Worm (Caenorhabditis elegans) whole organism, mixed stage, embryonic: ENCODE data around the gene R102.3.

Experiments
- M03D4.4 ChIP-seq: sonication (generic microtip); optimal IDR thresholded peaks from 2 replicates; lab custom pipeline; 2017; ENCODE audit warnings: mild to moderate bottlenecking, missing genetic modification characterization, missing compliant biosample characterization
- bed-3 ChIP-seq: fragments of 200-800 bp; sonication (Bioruptor generic); optimal IDR thresholded peaks from 3 replicates; lab custom pipeline; 2018; ENCODE audit warnings: mild to moderate bottlenecking, missing genetic modification characterization, moderate library complexity, missing compliant biosample characterization
- blmp-1 ChIP-seq: fragments of 150-350 bp; optimal IDR thresholded peaks from 2 replicates; lab custom pipeline; 2014; ENCODE audit warnings: missing biosample characterization, missing genetic modification characterization
- ceh-39 ChIP-seq: fragments of 150-350 bp; optimal IDR thresholded peaks from 2 replicates; lab custom pipeline; 2014; ENCODE audit warnings: missing biosample characterization, missing genetic modification characterization
- ceh-43 ChIP-seq: fragments of 200-800 bp; sonication (Bioruptor generic); optimal IDR thresholded peaks from 2 replicates; lab custom pipeline; 2018; ENCODE audit warnings: mild to moderate bottlenecking, missing genetic modification characterization, moderate library complexity, missing compliant biosample characterization
- ceh-83 ChIP-seq: fragments of 200-800 bp; sonication (Bioruptor generic); optimal IDR thresholded peaks from 2 replicates; lab custom pipeline; 2018; ENCODE audit warnings: mild to moderate bottlenecking, missing genetic modification characterization, missing compliant biosample characterization
- ces-1 ChIP-seq: fragments of 150-350 bp; optimal IDR thresholded peaks from 2 replicates; lab custom pipeline; 2014; ENCODE audit warnings: missing biosample characterization, missing genetic modification reagents, missing genetic modification characterization
- cnd-1 ChIP-seq: fragments of 200-800 bp; sonication (Bioruptor generic); optimal IDR thresholded peaks from 2 replicates; lab custom pipeline; 2018; ENCODE audit warnings: mild to moderate bottlenecking, missing genetic modification characterization, missing compliant biosample characterization
- drap-1 ChIP-seq: fragments of 200-800 bp; sonication (Bioruptor generic); optimal IDR thresholded peaks from 3 replicates; lab custom pipeline; 2018; ENCODE audit warnings: mild to moderate bottlenecking, missing genetic modification characterization, missing compliant biosample characterization
- elt-1 ChIP-seq: sonication (generic microtip); optimal IDR thresholded peaks from 2 replicates; lab custom pipeline; 2017; ENCODE audit warnings: missing genetic modification characterization, mild to moderate bottlenecking, missing compliant biosample characterization, antibody characterized with exemption, moderate library complexity, borderline replicate concordance; ENCODE audit not compliant: insufficient read depth
- elt-3 ChIP-seq: fragments of 150-350 bp; optimal IDR thresholded peaks from 2 replicates; lab custom pipeline; 2014; ENCODE audit warnings: missing biosample characterization, missing genetic modification characterization
- flh-1 ChIP-seq: fragments of 200-800 bp; sonication (Bioruptor generic); optimal IDR thresholded peaks from 2 replicates; lab custom pipeline; 2018; ENCODE audit warnings: mild to moderate bottlenecking, missing genetic modification characterization, moderate library complexity, missing compliant biosample characterization
- ham-2 ChIP-seq: fragments of 200-800 bp; sonication (Bioruptor generic); optimal IDR thresholded peaks from 2 replicates; lab custom pipeline; 2018; ENCODE audit warnings: mild to moderate bottlenecking, missing genetic modification characterization, missing compliant biosample characterization
- hlh-1 ChIP-seq: fragments of 150-350 bp; optimal IDR thresholded peaks from 2 replicates; lab custom pipeline; 2014; ENCODE audit warnings: missing biosample characterization, missing genetic modification reagents, missing genetic modification characterization
- lin-13 ChIP-seq: fragments of 150-350 bp; optimal IDR thresholded peaks from 2 replicates; lab custom pipeline; 2014; ENCODE audit warnings: missing biosample characterization, missing genetic modification characterization
- lin-32 ChIP-seq: fragments of 200-800 bp; sonication (Bioruptor generic); optimal IDR thresholded peaks from 2 replicates; lab custom pipeline; 2018; ENCODE audit warnings: mild to moderate bottlenecking, missing genetic modification characterization, missing compliant biosample characterization
- lsy-2 ChIP-seq: fragments of 150-350 bp; optimal IDR thresholded peaks from 2 replicates; lab custom pipeline; 2014; ENCODE audit warnings: missing biosample characterization, missing genetic modification characterization
- mab-5 ChIP-seq: fragments of 150-350 bp; optimal IDR thresholded peaks from 2 replicates; lab custom pipeline; 2014; ENCODE audit warnings: missing biosample characterization, missing genetic modification characterization
- mep-1 ChIP-seq: fragments of 150-350 bp; optimal IDR thresholded peaks from 2 replicates; lab custom pipeline; 2017; ENCODE audit warnings: missing biosample characterization, missing genetic modification reagents, missing genetic modification characterization, inconsistent platforms
- mls-2 ChIP-seq: sonication (generic microtip); optimal IDR thresholded peaks from 2 replicates; lab custom pipeline; 2016; ENCODE audit warnings: mild to moderate bottlenecking, missing genetic modification characterization, moderate library complexity, missing compliant biosample characterization
- nhr-12 ChIP-seq: fragments of 150-350 bp; optimal IDR thresholded peaks from 2 replicates; lab custom pipeline; 2014; ENCODE audit warnings: missing biosample characterization, missing genetic modification characterization
- nhr-2 ChIP-seq: fragments of 150-350 bp; optimal IDR thresholded peaks from 2 replicates; lab custom pipeline; 2014; ENCODE audit warnings: missing biosample characterization, missing genetic modification characterization
- nhr-237 ChIP-seq: fragments of 150-350 bp; optimal IDR thresholded peaks from 2 replicates; lab custom pipeline; 2014; ENCODE audit warnings: missing biosample characterization, missing genetic modification characterization
- nhr-28 ChIP-seq: fragments of 150-350 bp; optimal IDR thresholded peaks from 2 replicates; lab custom pipeline; 2014; ENCODE audit warnings: missing biosample characterization, missing genetic modification characterization
- nhr-76 ChIP-seq: sonication (generic microtip); optimal IDR thresholded peaks from 2 replicates; lab custom pipeline; 2017; ENCODE audit warnings: missing biosample characterization, missing genetic modification characterization
- pha-4 ChIP-seq: fragments of 150-350 bp; optimal IDR thresholded peaks from 2 replicates; lab custom pipeline; 2018; ENCODE audit warnings: missing biosample characterization, missing genetic modification reagents, missing genetic modification characterization
- sem-2 ChIP-seq: fragments of 200-800 bp; sonication (Bioruptor generic); optimal IDR thresholded peaks from 2 replicates; lab custom pipeline; 2018; ENCODE audit warnings: mild to moderate bottlenecking, missing genetic modification characterization, missing compliant biosample characterization
- snpc-4 ChIP-seq: fragments of 150-350 bp; optimal IDR thresholded peaks from 2 replicates; lab custom pipeline; 2014; ENCODE audit warnings: missing biosample characterization, missing genetic modification characterization
- sptf-1 ChIP-seq: sonication (generic microtip); optimal IDR thresholded peaks from 2 replicates; lab custom pipeline; 2017; ENCODE audit warnings: mild to moderate bottlenecking, missing genetic modification characterization, moderate library complexity, missing compliant biosample characterization
- tbx-8 ChIP-seq: fragments of 200-800 bp; sonication (Bioruptor generic); optimal IDR thresholded peaks from 2 replicates; lab custom pipeline; 2018; ENCODE audit warnings: mild to moderate bottlenecking, missing genetic modification characterization, moderate library complexity, missing compliant biosample characterization
- unc-120 ChIP-seq: sonication (generic microtip); optimal IDR thresholded peaks from 2 replicates; lab custom pipeline; 2017; ENCODE audit warnings: missing genetic modification characterization, missing compliant biosample characterization; ENCODE audit not compliant: poor library complexity, severe bottlenecking
- unc-39 ChIP-seq: fragments of 150-350 bp; optimal IDR thresholded peaks from 2 replicates; lab custom pipeline; 2014; ENCODE audit warnings: missing biosample characterization, missing genetic modification characterization
- unc-62 ChIP-seq: fragments of 150-350 bp; optimal IDR thresholded peaks from 2 replicates; lab custom pipeline; 2014; ENCODE audit warnings: missing biosample characterization, missing genetic modification reagents, missing genetic modification characterization
- zip-8 ChIP-seq: fragments of 150-350 bp; optimal IDR thresholded peaks from 2 replicates; lab custom pipeline; 2014; ENCODE audit warnings: missing biosample characterization, missing genetic modification characterization
- ztf-11 ChIP-seq: fragments of 150-350 bp; optimal IDR thresholded peaks from 2 replicates; lab custom pipeline; 2014; ENCODE audit warnings: missing biosample characterization, missing genetic modification characterization

Gene R102.3

DNA sequence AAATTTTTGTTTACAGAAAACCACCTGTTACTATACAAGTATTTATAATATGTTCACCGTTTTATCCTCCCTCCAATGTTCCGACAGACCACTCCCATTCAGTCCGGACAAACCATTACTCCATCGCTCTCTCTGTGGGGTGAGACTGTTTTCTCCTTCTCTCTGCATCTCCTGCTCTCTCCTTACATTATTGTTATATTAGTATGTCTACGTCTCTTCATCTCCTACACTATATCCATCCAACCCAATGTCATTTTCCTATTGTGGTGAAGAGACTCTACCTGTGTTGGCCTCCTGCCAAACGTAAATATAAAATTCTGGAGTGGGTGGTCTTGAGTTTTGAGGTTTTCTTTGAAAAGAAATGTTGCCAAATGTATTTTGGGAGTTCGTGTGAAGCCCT lies 25.3 kb downstream of the R102.3 start:
- TF ChIP-seq mep-1 (tag; lab: Kevin White, UChicago) (no peak), hlh-1 (tag; lab: Kevin White, UChicago) (no peak), nhr-237 (no peak), nhr-2 (peak; percentile 29), ztf-11 (tag; lab: Kevin White, UChicago) (no peak), mab-5 (tag; lab: Kevin White, UChicago) (no peak), elt-3 (no peak), pha-4 (tag; lab: Kevin White, UChicago) (peak; percentile 7)

DNA sequence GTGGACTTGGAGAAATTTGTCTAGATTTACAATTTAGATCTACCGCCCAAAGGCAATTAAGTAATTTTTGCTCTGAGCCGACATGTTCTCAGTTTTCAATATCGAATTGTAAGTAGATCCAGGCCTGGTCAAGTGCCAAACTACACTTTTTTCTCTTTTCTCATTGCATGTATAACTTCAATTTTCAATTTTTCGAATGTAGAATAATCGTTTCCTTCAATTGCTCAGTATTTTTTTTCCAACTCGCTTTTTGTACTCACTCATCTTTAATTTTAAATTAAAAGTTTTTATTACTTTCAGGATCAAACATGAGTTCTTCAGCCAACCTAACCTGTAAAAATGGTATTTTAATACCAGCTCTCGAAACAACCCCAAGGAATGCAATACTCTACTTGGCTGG lies 27.0 kb downstream of the R102.3 start, which contains the start of gene ncx-3:
Gene ncx-3 (plus strand): TSS at position 301 of the 400 bp plus-strand sequence.
- TF ChIP-seq ceh-43 (no peak), ces-1 (GFP tag; lab: Kevin White, UChicago) (no peak), cnd-1 (tag; lab: Kevin White, UChicago) (no peak)

- no peak for TF ChIP-seq tbx-8
- TF ChIP-seq elt-1 (tag; lab: Kevin White, UChicago): peak; percentile 83
Measured at ce11 chrIV:10718075-10718474, 28.8 kb downstream of the R102.3 start.

DNA sequence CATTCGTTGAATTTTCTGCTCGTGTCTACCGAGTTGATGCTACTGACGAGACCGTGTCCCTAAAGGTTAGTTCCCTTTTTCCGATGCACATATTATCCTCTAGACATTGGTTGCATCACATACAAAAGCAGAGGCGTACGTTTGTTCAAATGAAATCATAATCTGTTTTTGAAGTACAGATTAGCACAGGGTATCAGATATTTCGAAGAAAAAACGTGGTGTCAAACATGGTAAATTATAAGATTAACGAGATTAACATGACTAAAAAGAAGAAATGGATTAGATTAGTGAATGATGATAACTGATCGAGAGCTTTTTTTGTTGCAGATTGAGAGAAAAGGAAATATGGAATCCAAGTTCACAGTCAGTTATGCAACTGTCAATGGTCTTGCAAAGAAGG lies 29.5 kb downstream of the R102.3 start:
- TF ChIP-seq mab-5 (tag; lab: Kevin White, UChicago): no peak
- TF ChIP-seq lin-32 (GFP tag; lab: Kevin White, UChicago): no peak
- TF ChIP-seq lin-13: no peak
- no peak for TF ChIP-seq elt-1 (tag; lab: Kevin White, UChicago)
- TF ChIP-seq, all 35 proteins: peak for 0

- TF ChIP-seq flh-1 (no peak), nhr-2 (peak; percentile 7), ceh-39 (tag; lab: Kevin White, UChicago) (no peak), ceh-83 (no peak), unc-120 (no peak)
Measured at ce11 chrIV:10727734-10728133, 38.4 kb downstream of the R102.3 start, which contains the start of gene ZC168.2. Gene ZC168.2, plus strand, starts transcription at chrIV:10728034.

DNA sequence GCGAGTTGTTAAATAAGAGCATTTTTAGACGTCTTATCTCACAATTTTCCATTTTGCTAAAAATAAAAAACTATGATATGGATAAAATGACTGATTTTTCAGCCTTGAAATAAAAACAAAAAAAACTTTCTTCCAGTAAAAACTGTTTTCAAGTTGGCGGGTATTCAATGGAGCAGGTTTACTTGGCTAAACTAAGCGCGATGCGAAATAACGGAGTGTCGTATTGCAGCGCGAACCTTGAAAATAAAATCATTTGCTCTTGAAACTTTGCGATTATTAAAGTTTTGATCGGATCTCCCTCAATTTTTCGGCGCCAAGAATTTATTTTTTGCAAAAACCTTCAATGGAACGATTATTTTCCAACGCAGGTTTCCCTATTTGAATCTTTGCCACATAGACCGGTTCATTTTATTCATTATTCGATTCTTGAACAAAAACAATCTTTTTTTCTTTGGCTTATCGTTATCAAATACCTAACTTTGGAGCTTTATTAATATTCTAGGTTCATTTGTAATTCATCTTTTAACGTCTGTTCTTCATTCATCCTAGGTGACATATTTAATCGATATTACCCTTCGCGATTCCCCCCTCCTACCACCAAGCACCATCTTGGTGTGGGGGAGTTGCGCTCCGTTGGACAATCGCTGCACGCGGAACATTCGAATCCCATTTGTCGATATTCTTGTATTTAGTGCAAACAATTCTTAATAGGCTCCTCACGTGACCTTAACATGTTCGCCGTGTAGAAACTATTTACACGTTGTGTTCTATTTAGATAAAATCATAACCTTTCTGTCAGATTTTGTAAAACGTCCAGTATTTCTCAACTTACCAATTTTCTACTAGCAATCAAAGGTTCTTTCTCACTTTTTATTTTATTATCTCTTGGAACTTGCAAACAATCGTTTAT lies 45.5 kb downstream of the R102.3 start, which contains the start of the genes orc-5 and cyb-1:
Gene orc-5 (minus strand): TSS at position 62 of the 910 bp plus-strand sequence.
Gene cyb-1 (plus strand): TSS at position 690 of the 910 bp plus-strand sequence.
- TF ChIP-seq hlh-1 (tag; lab: Kevin White, UChicago): peak; percentile 39
- TF ChIP-seq nhr-76 (tag; lab: Kevin White, UChicago): no peak
- no peak for TF ChIP-seq drap-1 (GFP tag; lab: Kevin White, UChicago)
- peak; percentile 40 for TF ChIP-seq lin-13
- no peak for TF ChIP-seq sem-2 (GFP tag; lab: Kevin White, UChicago)
- TF ChIP-seq ces-1 (GFP tag; lab: Kevin White, UChicago): peak; percentile 55
- no peak for TF ChIP-seq flh-1
- peak; percentile 71 for TF ChIP-seq mep-1 (tag; lab: Kevin White, UChicago)
- TF ChIP-seq elt-1 (tag; lab: Kevin White, UChicago): no peak
- no peak for TF ChIP-seq zip-8 (tag; lab: Kevin White, UChicago)
- peak; percentile 57 for TF ChIP-seq nhr-237
- TF ChIP-seq sptf-1 (tag; lab: Kevin White, UChicago): peak; percentile 42
- TF ChIP-seq bed-3 (GFP tag; lab: Kevin White, UChicago): no peak
- no peak for TF ChIP-seq snpc-4 (tag; lab: Kevin White, UChicago)
- no peak for TF ChIP-seq nhr-2
- TF ChIP-seq lsy-2 (tag; lab: Kevin White, UChicago): peak; percentile 47
- no peak for TF ChIP-seq ceh-39 (tag; lab: Kevin White, UChicago)
- TF ChIP-seq ceh-83: peak; percentile 7
- TF ChIP-seq blmp-1: no peak
- TF ChIP-seq unc-62: no peak
- peak; percentile 24 for TF ChIP-seq mab-5 (tag; lab: Kevin White, UChicago)
- no peak for TF ChIP-seq nhr-28
- TF ChIP-seq nhr-12 (tag; lab: Kevin White, UChicago): no peak
- no peak for TF ChIP-seq elt-3
- TF ChIP-seq unc-120: no peak
- no peak for TF ChIP-seq unc-39
- no peak for TF ChIP-seq ztf-11 (tag; lab: Kevin White, UChicago)
- TF ChIP-seq pha-4 (tag; lab: Kevin White, UChicago): peak; percentile 54
- no peak for TF ChIP-seq ceh-43
- TF ChIP-seq ham-2 (GFP tag; lab: Kevin White, UChicago): no peak
- no peak for TF ChIP-seq M03D4.4 (tag; lab: Kevin White, UChicago)
- TF ChIP-seq mls-2 (tag; lab: Kevin White, UChicago): no peak
- TF ChIP-seq lin-32 (GFP tag; lab: Kevin White, UChicago): no peak
- no peak for TF ChIP-seq tbx-8
- no peak for TF ChIP-seq cnd-1 (tag; lab: Kevin White, UChicago)
